Worm (Caenorhabditis elegans) whole organism, L4/young adult: ENCODE measurements around the gene Y32B12B.2.

ENCODE experiments used
- W03F9.2 ChIP-seq: fragments of 150-350 bp; optimal IDR thresholded peaks from 2 replicates; lab custom pipeline; 2014; ENCODE audit warnings: missing biosample characterization, missing genetic modification characterization
- him-1 ChIP-seq: sonication (generic microtip); optimal IDR thresholded peaks from 2 replicates; lab custom pipeline; 2016; ENCODE audit warnings: missing genotype, missing genetic modification reagents, missing genetic modification characterization, missing compliant biosample characterization

DNA sequence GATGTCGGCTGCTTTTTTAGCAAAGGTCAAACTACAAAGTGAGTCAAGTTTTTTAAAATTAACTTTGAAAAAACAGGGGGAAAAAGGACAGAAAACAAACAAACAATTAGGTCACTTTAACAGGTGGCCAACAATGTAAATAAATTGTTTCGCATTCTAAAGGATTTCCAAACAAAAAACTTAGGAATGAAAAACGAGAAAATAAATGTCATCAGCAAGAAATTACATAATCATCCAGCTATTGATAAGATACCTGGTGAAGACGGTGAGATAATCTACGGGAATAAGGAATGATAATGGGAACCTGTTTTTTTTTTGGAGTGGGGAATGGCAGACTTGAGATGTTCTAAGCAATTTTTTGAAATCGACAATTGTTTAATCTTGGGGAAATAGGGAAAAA, 57.9 kb downstream of the Y32B12B.2 start:
- TF ChIP-seq him-1 (tag; lab: Kevin White, UChicago) (no peak), W03F9.2 (tag; lab: Kevin White, UChicago) (no peak)
